Worm (Caenorhabditis elegans): ENCODE data around the gene srg-50.

- TF ChIP-seq T20F7.1 (GFP tag; optimal IDR thresholded peaks at IDR 0.05) (no peak), ceh-20 (GFP tag; IDR thresholded peaks at IDR 0.05) (no peak), madf-5 (GFP tag; IDR thresholded peaks at IDR 0.05) (no peak), nhr-77 (tag; optimal IDR thresholded peaks at IDR 0.05) (no peak), hlh-11 (tag; optimal IDR thresholded peaks at IDR 0.05) (no peak), dpl-1 (GFP tag; optimal IDR thresholded peaks at IDR 0.05) (no peak), nhr-28 (tag; optimal IDR thresholded peaks at IDR 0.05) (no peak), snpc-1.2 (GFP tag; IDR thresholded peaks at IDR 0.05) (no peak), nhr-48 (tag; optimal IDR thresholded peaks at IDR 0.05) (no peak), ama-1 (optimal IDR thresholded peaks at IDR 0.05) (no peak), dmd-6 (GFP tag; IDR thresholded peaks at IDR 0.05) (no peak), spr-1 (tag; optimal IDR thresholded peaks at IDR 0.05) (no peak)
Observed at ce11 chrIV:7075063-7075462, at the start of gene srg-50.
